Worm (Caenorhabditis elegans) whole organism, L1 larva: ENCODE results near the gene Y42G9A.3.

Experiments
- C16A3.4 ChIP-seq: fragments of 150-350 bp; optimal IDR thresholded peaks from 2 replicates; lab custom pipeline; 2014; ENCODE audit warnings: missing biosample characterization, missing genetic modification characterization
- Y116A8C.19 ChIP-seq: sonication (generic microtip); optimal IDR thresholded peaks from 2 replicates; lab custom pipeline; 2016; ENCODE audit warnings: missing compliant biosample characterization, missing genetic modification characterization, borderline replicate concordance
- ama-1 ChIP-seq: fragments of 150-350 bp; optimal IDR thresholded peaks from 2 replicates; lab custom pipeline; 2014
- blmp-1 ChIP-seq: fragments of 150-350 bp; optimal IDR thresholded peaks from 2 replicates; lab custom pipeline; 2014; ENCODE audit warnings: missing biosample characterization, missing genetic modification characterization
- ceh-63 ChIP-seq: fragments of 200-800 bp; sonication (Bioruptor generic); optimal IDR thresholded peaks from 2 replicates; lab custom pipeline; 2018; ENCODE audit warnings: mild to moderate bottlenecking, missing genetic modification characterization, missing compliant biosample characterization
- ceh-88 ChIP-seq: fragments of 200-800 bp; sonication (Bioruptor generic); IDR thresholded peaks from 2 replicates; pipeline ENCODE4 v1.3.6; 2022; ENCODE audit warnings: missing genetic modification characterization, missing compliant biosample characterization
- ces-1 ChIP-seq: fragments of 150-350 bp; optimal IDR thresholded peaks from 2 replicates; lab custom pipeline; 2014; ENCODE audit warnings: missing biosample characterization, missing genetic modification reagents, missing genetic modification characterization
- efl-1 ChIP-seq, 4 experiments: fragments of 150-350 bp; optimal IDR thresholded peaks in 3 of 4; peaks in 1 of 4; 1 replicate in 1 of 4; 2 replicates in 3 of 4; lab custom pipeline; 2014; ENCODE audit warnings: missing biosample characterization in 2 of 4, missing genetic modification characterization in 2 of 4, missing genetic modification reagents in 2 of 4
- egl-13 ChIP-seq: sonication (generic microtip); optimal IDR thresholded peaks from 2 replicates; lab custom pipeline; 2016; ENCODE audit warnings: missing genotype, missing genetic modification reagents, missing genetic modification characterization, missing compliant biosample characterization
- elt-3 ChIP-seq, 6 experiments: fragments of 150-350 bp in 1 of 6; sonication (generic microtip); optimal IDR thresholded peaks; 2 replicates each; lab custom pipeline; 2017 to 2018; ENCODE audit warnings: missing biosample characterization in 6 of 6, missing genetic modification characterization in 6 of 6, inconsistent platforms in 1 of 6
- fkh-10 ChIP-seq: sonication (generic microtip); optimal IDR thresholded peaks from 2 replicates; lab custom pipeline; 2017; ENCODE audit warnings: missing biosample characterization, missing genetic modification reagents, missing genetic modification characterization
- fos-1 ChIP-seq: fragments of 150-350 bp; optimal IDR thresholded peaks from 2 replicates; lab custom pipeline; 2014; ENCODE audit warnings: missing biosample characterization, missing genetic modification characterization
- grh-1 ChIP-seq: fragments of 200-800 bp; sonication (Bioruptor generic); IDR thresholded peaks from 2 replicates; pipeline ENCODE4 v1.3.6; 2022; ENCODE audit warnings: missing genetic modification reagents, missing genetic modification characterization, missing compliant biosample characterization
- hlh-17 ChIP-seq: fragments of 200-800 bp; sonication (Bioruptor generic); optimal IDR thresholded peaks from 2 replicates; lab custom pipeline; 2018; ENCODE audit warnings: missing genetic modification characterization, mild to moderate bottlenecking, missing compliant biosample characterization, moderate library complexity, borderline replicate concordance
- hlh-4 ChIP-seq: sonication (generic microtip); optimal IDR thresholded peaks from 2 replicates; lab custom pipeline; 2016; ENCODE audit warnings: mild to moderate bottlenecking, missing genetic modification characterization, missing compliant biosample characterization
- hpl-2 ChIP-seq: fragments of 150-350 bp; optimal IDR thresholded peaks from 2 replicates; lab custom pipeline; 2014; ENCODE audit warnings: missing biosample characterization, missing genetic modification reagents, missing genetic modification characterization
- irx-1 ChIP-seq: sonication (generic microtip); optimal IDR thresholded peaks from 2 replicates; lab custom pipeline; 2016; ENCODE audit warnings: missing genetic modification characterization, missing compliant biosample characterization
- jun-1 ChIP-seq: fragments of 150-350 bp; optimal IDR thresholded peaks from 2 replicates; lab custom pipeline; 2014; ENCODE audit warnings: missing biosample characterization, missing genetic modification reagents, missing genetic modification characterization
- lin-13 ChIP-seq: fragments of 150-350 bp; optimal IDR thresholded peaks from 2 replicates; lab custom pipeline; 2014; ENCODE audit warnings: missing biosample characterization, missing genetic modification reagents, missing genetic modification characterization
- lin-14 ChIP-seq: fragments of 200-800 bp; sonication (Bioruptor generic); optimal IDR thresholded peaks from 2 replicates; lab custom pipeline; 2018; ENCODE audit warnings: mild to moderate bottlenecking, missing genetic modification characterization, moderate library complexity, missing compliant biosample characterization
- lin-35 ChIP-seq, 2 experiments: fragments of 150-350 bp; optimal IDR thresholded peaks; 2 replicates each; lab custom pipeline; 2014; ENCODE audit warnings: missing biosample characterization in 2 of 2, missing genetic modification characterization in 2 of 2, missing genetic modification reagents in 2 of 2
- lin-39 ChIP-seq: fragments of 150-350 bp; optimal IDR thresholded peaks from 2 replicates; lab custom pipeline; 2014; ENCODE audit warnings: missing biosample characterization, missing genetic modification reagents, missing genetic modification characterization
- lir-3 ChIP-seq: sonication (generic microtip); optimal IDR thresholded peaks from 2 replicates; lab custom pipeline; 2016; ENCODE audit warnings: mild to moderate bottlenecking, missing genetic modification characterization, moderate library complexity, missing compliant biosample characterization; ENCODE audit not compliant: poor library complexity
- lsy-2 ChIP-seq, 2 experiments: fragments of 150-350 bp; optimal IDR thresholded peaks; 2 replicates each; lab custom pipeline; 2014; ENCODE audit warnings: missing biosample characterization in 2 of 2, missing genetic modification characterization in 2 of 2
- mab-9 ChIP-seq: fragments of 200-800 bp; sonication (Bioruptor generic); IDR thresholded peaks from 2 replicates; pipeline ENCODE4 v1.3.6; 2022; ENCODE audit warnings: missing genetic modification reagents, missing genetic modification characterization, missing compliant biosample characterization
- mdl-1 ChIP-seq, 2 experiments: fragments of 150-350 bp; optimal IDR thresholded peaks; 2 replicates each; lab custom pipeline; 2014 to 2017; ENCODE audit warnings: missing biosample characterization in 2 of 2, missing genetic modification characterization in 2 of 2, inconsistent platforms in 1 of 2
- mef-2 ChIP-seq: fragments of 150-350 bp; optimal IDR thresholded peaks from 2 replicates; lab custom pipeline; 2014; ENCODE audit warnings: missing biosample characterization, missing genetic modification characterization
- nhr-11 ChIP-seq: fragments of 150-350 bp; optimal IDR thresholded peaks from 2 replicates; lab custom pipeline; 2014; ENCODE audit warnings: missing biosample characterization, missing genetic modification characterization
- nhr-12 ChIP-seq: sonication (generic microtip); optimal IDR thresholded peaks from 2 replicates; lab custom pipeline; 2017; ENCODE audit warnings: missing biosample characterization, missing genetic modification characterization
- nhr-19 ChIP-seq: fragments of 200-800 bp; sonication (Bioruptor generic); conservative IDR thresholded peaks from 2 replicates; pipeline ENCODE4 v1.3.6; 2022; ENCODE audit warnings: missing genetic modification characterization, missing compliant biosample characterization
- nhr-20 ChIP-seq: sonication (generic microtip); optimal IDR thresholded peaks from 2 replicates; lab custom pipeline; 2016; ENCODE audit warnings: mild to moderate bottlenecking, missing genetic modification characterization, missing compliant biosample characterization
- nhr-237 ChIP-seq: fragments of 150-350 bp; optimal IDR thresholded peaks from 2 replicates; lab custom pipeline; 2014; ENCODE audit warnings: missing biosample characterization, missing genetic modification characterization
- nhr-28 ChIP-seq: fragments of 150-350 bp; optimal IDR thresholded peaks from 2 replicates; lab custom pipeline; 2014; ENCODE audit warnings: missing biosample characterization, missing genetic modification characterization
- nhr-47 ChIP-seq: sonication (generic microtip); optimal IDR thresholded peaks from 2 replicates; lab custom pipeline; 2016; ENCODE audit warnings: mild to moderate bottlenecking, missing genetic modification characterization, moderate library complexity, missing compliant biosample characterization
- nhr-71 ChIP-seq: sonication (generic microtip); optimal IDR thresholded peaks from 2 replicates; lab custom pipeline; 2016; ENCODE audit warnings: mild to moderate bottlenecking, missing genetic modification characterization, moderate library complexity, missing compliant biosample characterization
- nhr-76 ChIP-seq: sonication (generic microtip); optimal IDR thresholded peaks from 2 replicates; lab custom pipeline; 2017; ENCODE audit warnings: missing biosample characterization, missing genetic modification characterization
- nhr-85 ChIP-seq: sonication (generic microtip); peaks from one replicate; lab custom pipeline; 2016; ENCODE audit warnings: missing genetic modification characterization, inconsistent platforms, missing compliant biosample characterization
- pqm-1 ChIP-seq: sonication (generic microtip); optimal IDR thresholded peaks from 3 replicates; lab custom pipeline; 2017; ENCODE audit warnings: missing biosample characterization, missing genetic modification characterization
- rnt-1 ChIP-seq: sonication (generic microtip); optimal IDR thresholded peaks from 2 replicates; lab custom pipeline; 2016; ENCODE audit warnings: mild to moderate bottlenecking, missing genetic modification characterization, moderate library complexity, missing compliant biosample characterization
- snu-23 ChIP-seq: sonication (generic microtip); optimal IDR thresholded peaks from 2 replicates; lab custom pipeline; 2016; ENCODE audit warnings: missing genetic modification characterization, missing compliant biosample characterization
- sox-4 ChIP-seq: sonication (generic microtip); optimal IDR thresholded peaks from 2 replicates; lab custom pipeline; 2016; ENCODE audit warnings: missing genetic modification characterization, missing compliant biosample characterization
- sptf-1 ChIP-seq: fragments of 150-350 bp; optimal IDR thresholded peaks from 2 replicates; lab custom pipeline; 2014; ENCODE audit warnings: missing biosample characterization, missing genetic modification characterization
- sup-37 ChIP-seq: fragments of 200-800 bp; sonication (Bioruptor generic); optimal IDR thresholded peaks from 2 replicates; lab custom pipeline; 2018; ENCODE audit warnings: mild to moderate bottlenecking, missing genetic modification characterization, missing compliant biosample characterization
- tlp-1 ChIP-seq: fragments of 150-350 bp; optimal IDR thresholded peaks from 2 replicates; lab custom pipeline; 2014; ENCODE audit warnings: missing biosample characterization, missing genetic modification characterization
- unc-30 ChIP-seq: sonication (generic microtip); optimal IDR thresholded peaks from 2 replicates; lab custom pipeline; 2017; ENCODE audit warnings: missing biosample characterization, missing genetic modification characterization
- unc-62 ChIP-seq: fragments of 150-350 bp; optimal IDR thresholded peaks from 2 replicates; lab custom pipeline; 2014; ENCODE audit warnings: missing biosample characterization, missing genetic modification reagents, missing genetic modification characterization
- vab-15 ChIP-seq: sonication (generic microtip); optimal IDR thresholded peaks from 2 replicates; lab custom pipeline; 2017; ENCODE audit warnings: missing genotype, mild to moderate bottlenecking, missing genetic modification characterization, missing compliant biosample characterization
- xbp-1 ChIP-seq: sonication (generic microtip); optimal IDR thresholded peaks from 2 replicates; lab custom pipeline; 2016; ENCODE audit warnings: missing genetic modification characterization, missing compliant biosample characterization
- zag-1 ChIP-seq: fragments of 150-350 bp; optimal IDR thresholded peaks from 2 replicates; lab custom pipeline; 2014; ENCODE audit warnings: missing biosample characterization, missing genetic modification characterization
- zip-4 ChIP-seq: fragments of 200-800 bp; sonication (Bioruptor generic); optimal IDR thresholded peaks from 2 replicates; lab custom pipeline; 2018; ENCODE audit warnings: mild to moderate bottlenecking, missing genetic modification characterization, moderate library complexity, missing compliant biosample characterization
- ztf-11 ChIP-seq, 2 experiments: sonication (generic microtip); optimal IDR thresholded peaks; 2 replicates each; lab custom pipeline; 2016 to 2017; ENCODE audit warnings: missing genetic modification characterization in 2 of 2, missing biosample characterization in 1 of 2, missing compliant biosample characterization in 1 of 2

The Y42G9A.3 gene

DNA sequence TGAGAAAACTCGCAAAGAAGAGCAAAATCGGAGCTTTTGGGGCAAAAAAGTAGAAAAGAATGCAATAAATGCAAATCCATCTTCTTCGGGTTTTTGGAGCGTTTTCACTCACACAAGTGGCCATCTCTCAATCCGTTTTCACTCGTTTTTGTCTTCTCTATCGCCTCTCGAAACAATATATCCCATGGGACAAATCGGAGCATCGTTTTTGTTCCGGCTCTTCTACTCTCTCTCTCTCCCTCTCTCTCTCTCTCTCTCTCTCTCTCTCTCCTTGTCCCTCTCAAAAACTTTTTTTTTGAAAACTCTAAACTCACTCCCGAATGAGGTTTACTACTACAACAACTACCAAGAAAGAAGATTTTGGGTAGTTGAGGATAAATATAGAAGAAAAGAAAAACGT lies 4.5 kb upstream of the Y42G9A.3 start (continued):
- TF ChIP-seq jun-1 (tag; lab: Kevin White, UChicago) (no peak), lin-39 (tag; lab: Kevin White, UChicago) (no peak), elt-3 (tag; optimal IDR thresholded peaks at IDR 0.05; lab: Kevin White, UChicago) (no peak), hlh-4 (tag; lab: Kevin White, UChicago) (no peak), lsy-2 (tag; optimal IDR thresholded peaks at IDR 0.05; lab: Kevin White, UChicago) (peak in 1 of 2 experiments; percentile 32), snu-23 (GFP tag; lab: Kevin White, UChicago) (peak; percentile 10), lin-14 (peak; percentile 79), ama-1 (lab: Kevin White, UChicago) (no peak), ces-1 (GFP tag; lab: Kevin White, UChicago) (no peak), rnt-1 (tag; lab: Kevin White, UChicago) (peak; percentile 6), unc-30 (tag; lab: Kevin White, UChicago) (no peak), grh-1 (no peak), nhr-76 (no peak), nhr-20 (tag; lab: Kevin White, UChicago) (no peak), blmp-1 (tag; lab: Kevin White, UChicago) (no peak), fos-1 (tag; lab: Kevin White, UChicago) (no peak), ceh-88 (GFP tag; lab: Robert Waterston, UW) (no peak), efl-1 (optimal IDR thresholded peaks at IDR 0.05; lab: Kevin White, UChicago) (peak in 1 of 2 experiments; percentile 6), efl-1 (GFP tag; optimal IDR thresholded peaks at IDR 0.05 in 1 of 2; lab: Kevin White, UChicago) (no peak), lin-35 (GFP tag; optimal IDR thresholded peaks at IDR 0.05; lab: Kevin White, UChicago) (no peak), mdl-1 (tag; optimal IDR thresholded peaks at IDR 0.05; lab: Kevin White, UChicago) (no peak), hpl-2 (GFP tag; lab: Kevin White, UChicago) (no peak), nhr-19 (GFP tag; lab: Robert Waterston, UW) (no peak), ztf-11 (tag; optimal IDR thresholded peaks at IDR 0.05; lab: Kevin White, UChicago) (no peak), nhr-28 (tag; lab: Kevin White, UChicago) (no peak), fkh-10 (GFP tag; lab: Kevin White, UChicago) (peak; percentile 50), nhr-237 (no peak), mef-2 (tag; lab: Kevin White, UChicago) (no peak), mab-9 (peak; percentile 59; the same call in 1 of the 2 replicates), sup-37 (GFP tag; lab: Kevin White, UChicago) (no peak), nhr-12 (tag; lab: Kevin White, UChicago) (no peak), pqm-1 (tag; lab: Kevin White, UChicago) (no peak), zag-1 (no peak), irx-1 (tag; lab: Kevin White, UChicago) (no peak), nhr-47 (tag; lab: Kevin White, UChicago) (no peak), nhr-85 (tag; lab: Kevin White, UChicago) (no peak), sox-4 (tag; lab: Kevin White, UChicago) (no peak)

- TF ChIP-seq Y116A8C.19 (tag; lab: Kevin White, UChicago) (no peak), lir-3 (tag; lab: Kevin White, UChicago) (no peak), ztf-11 (tag; optimal IDR thresholded peaks at IDR 0.05; lab: Kevin White, UChicago) (no peak), C16A3.4 (tag; lab: Kevin White, UChicago) (peak; percentile 6), ceh-63 (GFP tag; lab: Kevin White, UChicago) (no peak), unc-62 (GFP tag; lab: Kevin White, UChicago) (no peak), hlh-17 (GFP tag; lab: Kevin White, UChicago) (no peak), jun-1 (tag; lab: Kevin White, UChicago) (peak; percentile 28), fkh-10 (GFP tag; lab: Kevin White, UChicago) (no peak), zip-4 (GFP tag; lab: Kevin White, UChicago) (no peak), nhr-11 (no peak), efl-1 (optimal IDR thresholded peaks at IDR 0.05; lab: Kevin White, UChicago) (no peak), efl-1 (GFP tag; optimal IDR thresholded peaks at IDR 0.05 in 1 of 2; lab: Kevin White, UChicago) (no peak), vab-15 (tag; lab: Kevin White, UChicago) (no peak), lin-13 (GFP tag; lab: Kevin White, UChicago) (peak; percentile 9), nhr-71 (tag; lab: Kevin White, UChicago) (peak; percentile 44), egl-13 (tag; lab: Kevin White, UChicago) (no peak), zag-1 (no peak), tlp-1 (tag; lab: Kevin White, UChicago) (no peak), elt-3 (tag; optimal IDR thresholded peaks at IDR 0.05; lab: Kevin White, UChicago) (peak in 3 of 6 experiments; percentile 40 to 91 (median 52)), hlh-4 (tag; lab: Kevin White, UChicago) (no peak), grh-1 (no peak), sptf-1 (no peak), xbp-1 (tag; lab: Kevin White, UChicago) (no peak), nhr-20 (tag; lab: Kevin White, UChicago) (peak; percentile 1)
Measured at ce11 chrIII:6144390-6144962, 1.6 kb upstream of the Y42G9A.3 start.
